Worm (Caenorhabditis elegans) whole organism, mixed stage, embryonic: ENCODE measurements around the gene ceh-86.

Experiments used
- M03D4.4 ChIP-seq: sonication (generic microtip); optimal IDR thresholded peaks from 2 replicates; lab custom pipeline; 2017; ENCODE audit warnings: mild to moderate bottlenecking, missing genetic modification characterization, missing compliant biosample characterization
- blmp-1 ChIP-seq: fragments of 150-350 bp; optimal IDR thresholded peaks from 2 replicates; lab custom pipeline; 2014; ENCODE audit warnings: missing biosample characterization, missing genetic modification characterization
- ceh-83 ChIP-seq: fragments of 200-800 bp; sonication (Bioruptor generic); optimal IDR thresholded peaks from 2 replicates; lab custom pipeline; 2018; ENCODE audit warnings: mild to moderate bottlenecking, missing genetic modification characterization, missing compliant biosample characterization
- drap-1 ChIP-seq: fragments of 200-800 bp; sonication (Bioruptor generic); optimal IDR thresholded peaks from 3 replicates; lab custom pipeline; 2018; ENCODE audit warnings: mild to moderate bottlenecking, missing genetic modification characterization, missing compliant biosample characterization
- elt-1 ChIP-seq: sonication (generic microtip); optimal IDR thresholded peaks from 2 replicates; lab custom pipeline; 2017; ENCODE audit warnings: missing genetic modification characterization, mild to moderate bottlenecking, missing compliant biosample characterization, antibody characterized with exemption, moderate library complexity, borderline replicate concordance; ENCODE audit not compliant: insufficient read depth
- elt-3 ChIP-seq: fragments of 150-350 bp; optimal IDR thresholded peaks from 2 replicates; lab custom pipeline; 2014; ENCODE audit warnings: missing biosample characterization, missing genetic modification characterization
- lin-13 ChIP-seq: fragments of 150-350 bp; optimal IDR thresholded peaks from 2 replicates; lab custom pipeline; 2014; ENCODE audit warnings: missing biosample characterization, missing genetic modification characterization
- mep-1 ChIP-seq: fragments of 150-350 bp; optimal IDR thresholded peaks from 2 replicates; lab custom pipeline; 2017; ENCODE audit warnings: missing biosample characterization, missing genetic modification reagents, missing genetic modification characterization, inconsistent platforms
- nhr-237 ChIP-seq: fragments of 150-350 bp; optimal IDR thresholded peaks from 2 replicates; lab custom pipeline; 2014; ENCODE audit warnings: missing biosample characterization, missing genetic modification characterization
- nhr-28 ChIP-seq: fragments of 150-350 bp; optimal IDR thresholded peaks from 2 replicates; lab custom pipeline; 2014; ENCODE audit warnings: missing biosample characterization, missing genetic modification characterization
- unc-62 ChIP-seq: fragments of 150-350 bp; optimal IDR thresholded peaks from 2 replicates; lab custom pipeline; 2014; ENCODE audit warnings: missing biosample characterization, missing genetic modification reagents, missing genetic modification characterization

ce11 chrII:2417889-2418288, 14.0 kb downstream of the ceh-86 start, which contains the start of the genes F42G2.5 and F42G2.7:
- no peak for TF ChIP-seq ceh-83 (GFP tag; lab: Kevin White, UChicago)
- no peak for TF ChIP-seq lin-13 (tag; lab: Kevin White, UChicago)
- no peak for TF ChIP-seq nhr-237 (tag; lab: Kevin White, UChicago)
- no peak for TF ChIP-seq blmp-1 (tag; lab: Kevin White, UChicago)
- TF ChIP-seq drap-1 (GFP tag; lab: Kevin White, UChicago): no peak
- no peak for TF ChIP-seq M03D4.4 (tag; lab: Kevin White, UChicago)
- no peak for TF ChIP-seq elt-3 (tag; lab: Kevin White, UChicago)
- TF ChIP-seq nhr-28 (tag; lab: Kevin White, UChicago): no peak
- TF ChIP-seq unc-62 (GFP tag; lab: Kevin White, UChicago): no peak
- TF ChIP-seq elt-1: no peak
- no peak for TF ChIP-seq mep-1 (tag; lab: Kevin White, UChicago)
